Fruit fly (Drosophila melanogaster) whole organism, embryonic: Measurements from ENCODE around the gene Usp5.

Source experiments
- CG17912 ChIP-seq: fragments of 200-800 bp; sonication (Bioruptor generic); optimal IDR thresholded peaks from 2 replicates; lab custom pipeline; 2018; ENCODE audit warnings: missing biosample characterization, mild to moderate bottlenecking, missing genetic modification characterization
- MBD-R2 ChIP-seq: fragments of 200-800 bp; sonication (Bioruptor generic); IDR thresholded peaks from 2 replicates; pipeline ENCODE4 v1.3.6; 2022; ENCODE audit warnings: missing biosample characterization, missing genetic modification characterization
- fru ChIP-seq: fragments of >200 bp; optimal IDR thresholded peaks from 2 replicates; lab custom pipeline; 2017

dm6 chr3L:3134064-3134545 is 14.1 kb downstream of the Usp5 start:
- TF ChIP-seq fru (lab: Kevin White, UChicago): no peak
- TF ChIP-seq MBD-R2 (GFP tag; lab: Robert Waterston, UW): no peak
- no peak for TF ChIP-seq CG17912 (GFP tag; lab: Kevin White, UChicago)
